Fruit fly (Drosophila melanogaster): ENCODE data around the gene D19B.
A peak's percentile ranks its signal among the peaks of the same experiment; 100 is the strongest.

Gene D19B

DNA sequence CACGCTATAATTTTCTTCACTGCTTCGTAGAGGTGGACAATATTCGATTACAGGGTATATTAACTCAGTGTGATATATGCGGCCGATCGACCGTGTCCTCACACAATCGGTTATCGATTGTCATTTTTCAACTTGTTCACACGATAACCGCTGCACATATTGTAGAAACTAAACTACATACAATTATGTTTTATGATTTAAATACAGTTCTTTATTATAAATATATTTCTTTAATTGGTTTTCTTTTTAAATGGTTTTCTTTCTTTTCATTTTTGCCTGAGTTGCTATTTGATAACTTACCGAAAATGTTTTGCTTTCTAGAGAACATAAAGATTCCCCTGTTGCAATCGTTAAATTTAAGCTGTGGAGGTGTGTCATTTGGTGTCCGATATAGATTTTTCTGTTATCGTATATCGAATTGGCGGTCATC lies 10.9 kb downstream of the D19B start, which contains the start of the genes fmt and CG7376:
Gene fmt, minus strand, starts transcription at position 55 of the 430 bp plus-strand sequence.
Gene CG7376, plus strand, starts transcription at position 423 of the 430 bp plus-strand sequence.
- TF ChIP-seq Hr78 (GFP tag; optimal IDR thresholded peaks at IDR 0.05) (no peak), CG32264 (GFP tag; optimal IDR thresholded peaks at IDR 0.05) (no peak), Hr83 (GFP tag; optimal IDR thresholded peaks at IDR 0.05; ENCODE audit: poor library complexity, severe bottlenecking) (no peak), sv (GFP tag; optimal IDR thresholded peaks at IDR 0.05) (peak; percentile 6), dsf (GFP tag; optimal IDR thresholded peaks at IDR 0.05; ENCODE audit: borderline replicate concordance) (no peak), fru (GFP tag; optimal IDR thresholded peaks at IDR 0.05) (no peak), pan (optimal IDR thresholded peaks at IDR 0.05) (no peak), usp (GFP tag; optimal IDR thresholded peaks at IDR 0.05) (no peak), OdsH (GFP tag; optimal IDR thresholded peaks at IDR 0.05) (peak; percentile 37), foxo (GFP tag; optimal IDR thresholded peaks at IDR 0.05) (no peak), dl (GFP tag; optimal IDR thresholded peaks at IDR 0.05; ENCODE audit: insufficient read depth in 1 of 2, partially characterized antibody in 2 of 2) (no peak)

DNA sequence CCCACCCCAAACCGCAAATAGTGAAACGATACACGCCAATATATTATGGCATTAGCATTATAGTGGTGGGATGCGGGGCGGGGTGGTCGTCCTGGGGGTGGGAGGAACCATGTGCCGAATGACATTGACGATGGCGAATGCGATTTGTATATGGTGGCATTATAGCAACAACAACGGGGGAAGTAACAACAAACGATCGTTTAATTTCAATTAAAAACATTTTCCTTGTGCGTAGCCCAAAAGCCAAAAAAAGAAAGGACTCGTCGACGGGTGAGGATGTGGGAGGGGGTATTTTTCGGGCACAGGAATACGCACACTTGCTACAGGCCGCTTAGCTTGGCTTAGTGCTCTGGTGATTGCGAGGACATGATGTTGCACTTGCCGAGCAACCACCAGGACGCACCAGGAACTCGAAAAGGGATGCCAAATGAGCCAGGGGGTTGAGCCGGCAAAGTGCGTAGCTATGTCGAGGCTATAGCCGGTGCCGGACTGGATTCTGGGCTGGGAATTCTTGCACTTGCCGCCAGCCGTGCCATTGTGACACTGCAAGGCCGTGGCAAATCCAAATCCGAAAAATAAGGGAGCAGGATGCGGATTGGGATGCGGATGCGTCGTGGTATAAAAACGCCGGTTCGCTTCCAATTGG lies 22.1 kb downstream of the D19B start, which contains the start of gene Prdm13:
Gene Prdm13, plus strand, starts transcription at position 645 of the 646 bp plus-strand sequence.
- no peak for TF ChIP-seq sage (GFP tag; optimal IDR thresholded peaks at IDR 0.05)
- no peak for TF ChIP-seq rgr (GFP tag; optimal IDR thresholded peaks at IDR 0.05)

DNA sequence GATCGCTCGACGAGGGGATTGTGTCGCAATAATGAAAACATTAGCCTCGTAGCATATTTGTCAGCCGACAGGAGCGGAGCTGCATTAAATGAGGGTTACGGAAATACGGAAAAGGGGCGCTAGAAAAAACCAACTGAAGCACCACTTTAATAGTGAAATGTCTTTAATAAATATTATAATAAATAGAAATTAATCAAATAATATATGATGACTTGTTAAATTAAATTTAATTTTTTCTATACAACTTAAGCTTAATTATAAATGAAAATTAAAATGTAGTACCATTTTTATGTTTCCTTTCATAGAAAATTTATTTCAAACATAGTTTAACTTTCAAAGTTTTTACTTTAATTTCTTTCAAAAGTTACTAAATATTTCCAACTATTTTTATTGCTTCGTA lies 22.7 kb downstream of the D19B start:
- no peak for TF ChIP-seq OdsH (GFP tag; optimal IDR thresholded peaks at IDR 0.05)
- no peak for TF ChIP-seq Abd-B (GFP tag; optimal IDR thresholded peaks at IDR 0.05)
- no peak for TF ChIP-seq Vsx2 (GFP tag; optimal IDR thresholded peaks at IDR 0.05; ENCODE audit: partially characterized antibody)
- TF ChIP-seq CG9705 (GFP tag; optimal IDR thresholded peaks at IDR 0.05): no peak
- TF ChIP-seq lola (GFP tag; optimal IDR thresholded peaks at IDR 0.05): no peak

DNA sequence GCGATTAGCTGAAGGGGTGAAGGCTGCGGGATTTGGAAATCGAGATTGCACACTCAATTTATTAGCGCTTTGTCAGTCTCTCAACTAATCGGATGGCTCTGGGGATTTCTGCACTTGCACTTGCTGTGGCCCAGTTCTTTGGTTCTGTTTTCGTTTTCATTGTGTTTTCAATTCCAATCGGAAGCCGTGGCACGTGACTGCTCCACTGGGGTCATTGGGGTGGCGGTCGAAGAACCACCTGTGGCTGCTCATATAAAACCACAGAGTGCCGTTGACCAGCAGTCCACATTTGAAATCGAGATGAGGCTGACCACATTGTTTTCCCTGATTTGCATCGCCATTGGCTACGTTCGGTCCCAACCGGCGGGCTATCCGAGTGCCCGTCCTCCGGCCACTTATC lies 24.2 kb downstream of the D19B start, which contains the start of gene Cpr65Az:
Gene Cpr65Az, plus strand, starts transcription at position 301 of the 400 bp plus-strand sequence.
- TF ChIP-seq Hnf4 (GFP tag; optimal IDR thresholded peaks at IDR 0.05): no peak
- no peak for TF ChIP-seq Dif (GFP tag; optimal IDR thresholded peaks at IDR 0.05; ENCODE audit: partially characterized antibody)
- no peak for TF ChIP-seq ey (GFP tag; optimal IDR thresholded peaks at IDR 0.05)
- TF ChIP-seq rgr (GFP tag; optimal IDR thresholded peaks at IDR 0.05): no peak
- TF ChIP-seq brk (GFP tag; optimal IDR thresholded peaks at IDR 0.05): no peak

- TF ChIP-seq pan (optimal IDR thresholded peaks at IDR 0.05) (no peak), dl (GFP tag; optimal IDR thresholded peaks at IDR 0.05; ENCODE audit: insufficient read depth in 1 of 2, partially characterized antibody in 2 of 2) (no peak), HLH106 (tag; optimal IDR thresholded peaks at IDR 0.05) (no peak)
Measured at dm6 chr3L:6159863-6160262, 24.9 kb downstream of the D19B start.

DNA sequence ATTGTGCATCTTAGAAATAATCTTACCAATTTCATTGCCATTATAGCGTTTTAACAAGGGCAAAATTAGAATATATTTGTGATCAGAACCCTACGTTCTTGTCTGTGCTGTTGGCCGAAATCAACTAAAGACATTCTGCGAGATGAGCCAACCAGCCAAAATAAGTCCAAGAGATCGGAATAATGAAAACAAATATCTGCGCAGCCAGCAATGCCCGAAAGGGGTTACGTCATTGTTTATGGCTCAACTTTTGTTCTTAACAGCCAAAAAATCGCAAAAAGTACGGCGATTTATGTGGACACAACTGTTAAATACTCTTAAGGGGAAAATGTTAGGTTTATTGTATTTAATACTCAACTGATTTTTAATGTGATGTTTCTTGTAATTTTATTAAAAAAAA lies 26.2 kb downstream of the D19B start, which contains the start of gene Cpr65Ay:
Gene Cpr65Ay, minus strand, starts transcription at position 101 of the 400 bp plus-strand sequence.
- TF ChIP-seq GATAd (GFP tag; optimal IDR thresholded peaks at IDR 0.05): no peak

DNA sequence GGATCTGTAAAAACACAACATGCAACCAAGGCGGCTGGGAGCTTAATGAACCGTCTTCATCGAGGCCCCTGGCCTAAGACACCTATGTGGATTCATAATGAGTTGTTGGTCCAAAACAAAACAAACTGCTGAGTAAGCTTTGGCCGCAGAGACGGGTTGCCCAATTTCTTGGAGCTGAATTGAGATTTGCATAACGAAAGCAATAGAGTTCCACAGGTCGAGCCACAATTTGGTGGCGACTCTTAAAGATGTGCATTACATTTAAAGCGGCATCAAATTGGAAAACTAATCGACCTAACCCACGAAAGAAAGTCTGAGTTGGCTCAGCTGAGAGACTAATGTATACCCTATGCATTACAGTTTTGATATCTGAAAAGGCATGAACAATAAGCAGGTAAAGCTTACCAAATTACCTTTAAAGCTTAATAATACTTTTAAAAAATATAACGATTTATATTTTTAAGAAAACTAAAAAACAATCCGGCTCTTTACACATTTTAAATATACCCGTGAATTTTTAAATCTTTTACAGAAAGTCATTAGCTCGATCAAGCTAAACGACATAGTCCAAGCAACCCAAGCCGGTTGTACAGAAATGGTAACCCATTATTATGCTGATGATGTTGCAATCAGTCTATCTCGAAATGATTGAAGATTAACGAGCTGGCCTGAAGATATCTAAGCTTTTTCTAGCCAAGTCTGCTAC lies 27.2 kb downstream of the D19B start, which contains the start of gene CG13297:
Gene CG13297, minus strand, starts transcription at position 51 of the 706 bp plus-strand sequence.
- TF ChIP-seq foxo (GFP tag; optimal IDR thresholded peaks at IDR 0.05): no peak
- no peak for TF ChIP-seq sage (GFP tag; optimal IDR thresholded peaks at IDR 0.05)
- no peak for TF ChIP-seq GATAd (GFP tag; optimal IDR thresholded peaks at IDR 0.05)
- no peak for TF ChIP-seq jim (GFP tag; optimal IDR thresholded peaks at IDR 0.05)
- TF ChIP-seq Hnf4 (GFP tag; optimal IDR thresholded peaks at IDR 0.05): no peak
- no peak for TF ChIP-seq lola (GFP tag; optimal IDR thresholded peaks at IDR 0.05)
- TF ChIP-seq Jra (GFP tag; optimal IDR thresholded peaks at IDR 0.05): no peak
- no peak for TF ChIP-seq N (GFP tag; optimal IDR thresholded peaks at IDR 0.05)
- no peak for TF ChIP-seq Mio (GFP tag; optimal IDR thresholded peaks at IDR 0.05)
- TF ChIP-seq sv (GFP tag; optimal IDR thresholded peaks at IDR 0.05): no peak
- TF ChIP-seq Vsx2 (GFP tag; optimal IDR thresholded peaks at IDR 0.05; ENCODE audit: partially characterized antibody): no peak
- TF ChIP-seq fru (GFP tag; optimal IDR thresholded peaks at IDR 0.05): no peak
- no peak for TF ChIP-seq Hr83 (GFP tag; optimal IDR thresholded peaks at IDR 0.05; ENCODE audit: poor library complexity, severe bottlenecking)
